Fruit fly (Drosophila melanogaster) whole organism, wandering third instar larva: ENCODE data around the gene Polr2M.
A peak's percentile ranks its signal among the peaks of the same experiment; 100 is the strongest.

ENCODE experiments used
- Abd-B ChIP-seq: fragments of >200 bp; optimal IDR thresholded peaks from 2 replicates; lab custom pipeline; 2017; ENCODE audit warnings: missing biosample characterization, missing genetic modification characterization
- CG32264 ChIP-seq: fragments of 200-800 bp; sonication (Bioruptor generic); optimal IDR thresholded peaks from 2 replicates; lab custom pipeline; 2016; ENCODE audit warnings: missing biosample characterization, missing genetic modification characterization
- CG9705 ChIP-seq: fragments of 200-800 bp; sonication (Bioruptor generic); optimal IDR thresholded peaks from 2 replicates; lab custom pipeline; 2018; ENCODE audit warnings: missing biosample characterization, mild to moderate bottlenecking, missing genetic modification characterization
- CrebA ChIP-seq: fragments of 200-800 bp; sonication (Bioruptor generic); optimal IDR thresholded peaks from 2 replicates; lab custom pipeline; 2016; ENCODE audit warnings: missing biosample characterization, mild to moderate bottlenecking, missing genetic modification characterization, borderline replicate concordance
- Dfd ChIP-seq: fragments of >200 bp; optimal IDR thresholded peaks from 2 replicates; lab custom pipeline; 2017; ENCODE audit warnings: missing biosample characterization, missing genetic modification characterization
- GATAd ChIP-seq: sonication (Bioruptor generic); optimal IDR thresholded peaks from 2 replicates; lab custom pipeline; 2016; ENCODE audit warnings: missing biosample characterization, missing genetic modification characterization
- HLH106 ChIP-seq: fragments of 200-800 bp; optimal IDR thresholded peaks from 3 replicates; lab custom pipeline; 2019; ENCODE audit warnings: missing biosample characterization, mild to moderate bottlenecking, missing genetic modification characterization, moderate library complexity
- Hnf4 ChIP-seq: fragments of 200-800 bp; sonication (Bioruptor generic); optimal IDR thresholded peaks from 2 replicates; lab custom pipeline; 2016; ENCODE audit warnings: missing biosample characterization, mild to moderate bottlenecking, missing genetic modification characterization
- Hr78 ChIP-seq: fragments of >200 bp; optimal IDR thresholded peaks from 2 replicates; lab custom pipeline; 2017; ENCODE audit warnings: missing biosample characterization, missing genetic modification characterization
- Jra ChIP-seq: sonication (Bioruptor generic); optimal IDR thresholded peaks from 2 replicates; lab custom pipeline; 2016; ENCODE audit warnings: missing biosample characterization, missing genetic modification characterization
- Myc ChIP-seq: fragments of >200 bp; optimal IDR thresholded peaks from 2 replicates; lab custom pipeline; 2017
- OdsH ChIP-seq: fragments of 200-800 bp; sonication (Bioruptor generic); optimal IDR thresholded peaks from 2 replicates; lab custom pipeline; 2016; ENCODE audit warnings: missing biosample characterization, mild to moderate bottlenecking, missing genetic modification characterization
- Rel ChIP-seq, 2 experiments: fragments of 200-800 bp; sonication (Bioruptor generic) in 1 of 2; optimal IDR thresholded peaks; 2 replicates in 1 of 2; 3 replicates in 1 of 2; lab custom pipeline; 2016 to 2019; ENCODE audit warnings: mild to moderate bottlenecking in 2 of 2, missing biosample characterization in 2 of 2, missing genetic modification characterization in 2 of 2, moderate library complexity in 1 of 2
- Sp1 ChIP-seq: fragments of 200-800 bp; sonication (Bioruptor generic); optimal IDR thresholded peaks from 3 replicates; lab custom pipeline; 2019; ENCODE audit warnings: missing biosample characterization, mild to moderate bottlenecking, missing genetic modification characterization, moderate library complexity
- Vsx2 ChIP-seq: fragments of 200-300, 225-300 bp; sonication (Bioruptor generic); optimal IDR thresholded peaks from 2 replicates; lab custom pipeline; 2018; ENCODE audit warnings: missing biosample characterization, missing genetic modification characterization; ENCODE audit not compliant: partially characterized antibody
- br ChIP-seq: fragments of 200-800 bp; sonication (Bioruptor generic); optimal IDR thresholded peaks from 2 replicates; lab custom pipeline; 2016; ENCODE audit warnings: missing biosample characterization, missing genetic modification characterization
- brk ChIP-seq: fragments of 200-800 bp; sonication (Bioruptor generic); optimal IDR thresholded peaks from 2 replicates; lab custom pipeline; 2016; ENCODE audit warnings: missing biosample characterization, mild to moderate bottlenecking, missing genetic modification characterization
- dl ChIP-seq, 2 experiments: fragments of 175-275, 200-275 bp in 1 of 2; fragments of 200-275 bp in 1 of 2; sonication (Bioruptor generic); optimal IDR thresholded peaks; lab custom pipeline; 2018; ENCODE audit warnings: mild to moderate bottlenecking in 2 of 2, missing biosample characterization in 2 of 2, missing genetic modification characterization in 2 of 2, moderate library complexity in 2 of 2; ENCODE audit not compliant: partially characterized antibody in 2 of 2, insufficient read depth in 1 of 2
- dsf ChIP-seq: sonication (Bioruptor generic); optimal IDR thresholded peaks from 2 replicates; lab custom pipeline; 2016; ENCODE audit warnings: missing biosample characterization, missing genetic modification characterization, borderline replicate concordance
- ey ChIP-seq: fragments of 200-800 bp; sonication (Bioruptor generic); optimal IDR thresholded peaks from 2 replicates; lab custom pipeline; 2016; ENCODE audit warnings: missing biosample characterization, missing genetic modification characterization
- foxo ChIP-seq, 2 experiments: fragments of 200-800 bp; sonication (Bioruptor generic); optimal IDR thresholded peaks; 2 replicates in 1 of 2; 3 replicates in 1 of 2; lab custom pipeline; 2016 to 2017; ENCODE audit warnings: missing biosample characterization in 2 of 2, missing genetic modification characterization in 2 of 2
- fru ChIP-seq: fragments of 200-800 bp; sonication (Bioruptor generic); optimal IDR thresholded peaks from 3 replicates; lab custom pipeline; 2016; ENCODE audit warnings: missing biosample characterization, mild to moderate bottlenecking, missing genetic modification characterization
- h ChIP-seq: fragments of 200-800 bp; sonication (Bioruptor generic); optimal IDR thresholded peaks from 3 replicates; lab custom pipeline; 2016; ENCODE audit warnings: missing biosample characterization, mild to moderate bottlenecking, missing genetic modification characterization
- jim ChIP-seq: fragments of 175-275, 200-325 bp; sonication (Bioruptor generic); optimal IDR thresholded peaks from 2 replicates; lab custom pipeline; 2016; ENCODE audit warnings: missing biosample characterization, mild to moderate bottlenecking, missing genetic modification characterization
- lola ChIP-seq: fragments of >200 bp; optimal IDR thresholded peaks from 2 replicates; lab custom pipeline; 2017; ENCODE audit warnings: missing biosample characterization, missing genetic modification characterization
- pan ChIP-seq: fragments of >200 bp; optimal IDR thresholded peaks from 2 replicates; lab custom pipeline; 2017
- psq ChIP-seq: fragments of 200-800 bp; sonication (Bioruptor generic); optimal IDR thresholded peaks from 3 replicates; lab custom pipeline; 2017; ENCODE audit warnings: missing biosample characterization, mild to moderate bottlenecking, missing genetic modification characterization, moderate library complexity
- rgr ChIP-seq: fragments of 200-800 bp; sonication (Bioruptor generic); optimal IDR thresholded peaks from 3 replicates; lab custom pipeline; 2016; ENCODE audit warnings: missing biosample characterization, mild to moderate bottlenecking, missing genetic modification characterization
- sv ChIP-seq: fragments of 200-800 bp; sonication (Bioruptor generic); optimal IDR thresholded peaks from 3 replicates; lab custom pipeline; 2016; ENCODE audit warnings: missing biosample characterization, missing genetic modification characterization
- tai ChIP-seq: sonication (Bioruptor generic); optimal IDR thresholded peaks from 2 replicates; lab custom pipeline; 2016; ENCODE audit warnings: missing biosample characterization, missing genetic modification characterization

Gene Polr2M

DNA sequence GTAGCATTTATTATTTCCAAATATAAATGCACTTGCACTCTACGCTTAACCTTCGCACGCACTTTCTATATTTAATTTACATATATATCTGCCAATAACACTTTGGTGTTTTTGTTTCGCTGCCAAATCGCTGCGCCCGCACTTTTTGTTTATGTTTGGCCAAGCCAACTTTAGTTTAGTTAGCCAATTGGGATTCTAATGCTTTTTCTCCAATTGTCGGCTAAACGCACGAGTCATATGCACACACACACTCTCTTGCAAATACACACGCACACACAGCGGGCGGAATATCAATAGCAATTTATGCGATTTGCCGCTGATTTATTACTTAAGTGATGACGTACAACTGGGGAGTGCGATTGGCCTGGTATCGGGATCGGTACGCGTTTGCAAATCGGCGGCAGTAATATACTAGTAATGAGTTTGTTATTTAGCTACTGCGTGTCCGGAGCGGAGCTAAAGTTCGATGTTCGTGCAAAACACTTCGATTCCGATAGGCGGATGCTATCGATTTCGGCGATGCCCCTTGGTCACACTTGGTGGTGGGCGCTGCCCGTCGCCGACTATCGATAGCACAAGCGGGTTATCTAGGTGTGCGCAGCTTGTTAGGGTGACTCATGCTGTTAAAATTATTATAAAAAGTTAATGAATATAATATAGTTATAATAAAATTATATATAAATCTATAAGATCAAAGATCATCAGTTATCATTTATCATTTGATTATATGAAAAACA is 3.0 kb upstream of the Polr2M start, which contains the start of gene vib (continued):
- TF ChIP-seq Hr78 (GFP tag; lab: Kevin White, UChicago) = no peak
- TF ChIP-seq Abd-B = no peak
- TF ChIP-seq Sp1 (GFP tag; lab: Kevin White, UChicago) = peak; percentile 56

DNA sequence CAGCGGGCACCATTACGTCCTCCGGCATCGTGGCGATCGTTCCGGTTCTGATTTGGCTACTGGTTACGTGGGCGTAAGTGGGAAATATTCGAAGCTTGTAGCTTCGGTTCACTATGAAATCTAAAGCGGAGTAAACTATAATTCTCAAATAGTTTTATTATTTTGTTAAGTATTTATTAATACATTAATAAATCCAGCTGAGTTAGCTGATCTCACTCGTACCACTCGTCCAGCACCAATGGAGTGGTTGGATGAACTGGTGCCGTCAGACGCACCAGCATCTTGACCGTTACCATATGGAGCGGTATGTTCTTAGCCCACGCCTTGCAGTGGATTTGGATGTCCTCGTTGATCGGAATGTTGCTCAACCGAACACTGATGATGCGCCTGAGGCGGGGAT is 1.2 kb upstream of the Polr2M start, which contains the start of gene CG11703:
Gene CG11703, minus strand, starts transcription at position 101 of the 400 bp plus-strand sequence.
- TF ChIP-seq Jra = no peak
- no peak for TF ChIP-seq psq (GFP tag; lab: Kevin White, UChicago)
- TF ChIP-seq h (GFP tag; lab: Kevin White, UChicago) = no peak
- no peak for TF ChIP-seq dl (GFP tag; optimal IDR thresholded peaks at IDR 0.05; lab: Kevin White, UChicago; ENCODE audit: insufficient read depth in 1 of 2, partially characterized antibody in 2 of 2)
- TF ChIP-seq CG9705 (GFP tag; lab: Kevin White, UChicago) = no peak
- no peak for TF ChIP-seq Hnf4 (GFP tag; lab: Kevin White, UChicago)
- TF ChIP-seq jim (GFP tag; lab: Kevin White, UChicago) = no peak
- no peak for TF ChIP-seq CrebA
- TF ChIP-seq fru (GFP tag; lab: Kevin White, UChicago) = no peak
- no peak for TF ChIP-seq Rel (GFP tag; optimal IDR thresholded peaks at IDR 0.05; lab: Kevin White, UChicago)
- TF ChIP-seq Rel (tag; optimal IDR thresholded peaks at IDR 0.05; lab: Kevin White, UChicago) = no peak
- TF ChIP-seq rgr = no peak
- TF ChIP-seq ey = no peak
- TF ChIP-seq, all 38 proteins: peak for 0

DNA sequence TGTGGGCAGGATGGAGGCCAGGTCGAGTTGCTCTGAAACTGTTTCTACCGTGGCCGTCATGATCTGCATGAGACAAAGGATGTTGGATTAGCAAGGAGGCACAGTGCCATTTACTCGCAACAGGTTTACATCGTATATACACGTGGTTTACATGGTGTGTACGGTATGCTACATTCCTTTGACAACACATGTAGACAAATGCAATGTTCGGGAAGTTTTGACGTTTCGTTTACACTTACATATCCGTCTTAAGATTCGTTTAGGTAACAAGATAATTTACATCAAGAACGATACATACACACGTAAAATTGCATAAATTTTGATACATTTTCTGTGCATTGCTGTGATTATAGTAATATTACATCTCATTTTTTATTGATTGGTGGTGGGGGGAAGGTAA is 9.7 kb downstream of the Polr2M start:
- TF ChIP-seq Abd-B (no peak), foxo (GFP tag; optimal IDR thresholded peaks at IDR 0.05; lab: Kevin White, UChicago) (no peak), OdsH (GFP tag; lab: Kevin White, UChicago) (no peak), brk (GFP tag; lab: Kevin White, UChicago) (no peak), pan (lab: Kevin White, UChicago) (no peak), GATAd (no peak), dl (GFP tag; optimal IDR thresholded peaks at IDR 0.05; lab: Kevin White, UChicago; ENCODE audit: insufficient read depth in 1 of 2, partially characterized antibody in 2 of 2) (no peak), lola (GFP tag; lab: Kevin White, UChicago) (no peak), Myc (no peak), rgr (no peak), ey (no peak), Jra (no peak), Hnf4 (GFP tag; lab: Kevin White, UChicago) (no peak), Dfd (no peak), CG32264 (GFP tag; lab: Kevin White, UChicago) (no peak), sv (no peak)

DNA sequence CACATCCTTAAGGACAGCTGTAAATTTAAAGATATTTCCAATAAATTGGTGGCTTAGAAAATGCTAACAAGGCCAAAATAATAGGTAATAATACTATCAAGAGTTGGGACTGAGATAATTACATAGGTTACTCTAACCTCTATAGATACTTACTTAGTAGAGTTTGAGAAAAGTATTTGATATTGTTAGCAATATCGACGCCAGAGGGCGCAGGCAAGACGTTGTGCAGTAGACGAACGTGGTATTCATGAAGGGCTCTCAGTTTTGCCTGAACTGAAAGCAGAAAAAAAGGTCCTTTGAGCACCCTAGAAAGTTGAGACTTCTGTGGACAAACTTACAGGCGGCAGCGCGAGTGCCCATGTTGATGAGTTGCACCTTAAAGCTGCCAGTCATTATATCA is 16.1 kb downstream of the Polr2M start:
- TF ChIP-seq CG32264 (GFP tag; lab: Kevin White, UChicago) (no peak), psq (GFP tag; lab: Kevin White, UChicago) (no peak), CG9705 (GFP tag; lab: Kevin White, UChicago) (no peak), jim (GFP tag; lab: Kevin White, UChicago) (no peak), tai (GFP tag; lab: Kevin White, UChicago) (no peak), br (no peak), dsf (GFP tag; lab: Kevin White, UChicago) (no peak), OdsH (GFP tag; lab: Kevin White, UChicago) (no peak), HLH106 (tag; lab: Kevin White, UChicago) (no peak), Vsx2 (GFP tag; lab: Kevin White, UChicago) (no peak), lola (GFP tag; lab: Kevin White, UChicago) (no peak), ey (no peak), h (GFP tag; lab: Kevin White, UChicago) (no peak), dl (GFP tag; optimal IDR thresholded peaks at IDR 0.05; lab: Kevin White, UChicago; ENCODE audit: insufficient read depth in 1 of 2, partially characterized antibody in 2 of 2) (no peak), sv (no peak)

DNA sequence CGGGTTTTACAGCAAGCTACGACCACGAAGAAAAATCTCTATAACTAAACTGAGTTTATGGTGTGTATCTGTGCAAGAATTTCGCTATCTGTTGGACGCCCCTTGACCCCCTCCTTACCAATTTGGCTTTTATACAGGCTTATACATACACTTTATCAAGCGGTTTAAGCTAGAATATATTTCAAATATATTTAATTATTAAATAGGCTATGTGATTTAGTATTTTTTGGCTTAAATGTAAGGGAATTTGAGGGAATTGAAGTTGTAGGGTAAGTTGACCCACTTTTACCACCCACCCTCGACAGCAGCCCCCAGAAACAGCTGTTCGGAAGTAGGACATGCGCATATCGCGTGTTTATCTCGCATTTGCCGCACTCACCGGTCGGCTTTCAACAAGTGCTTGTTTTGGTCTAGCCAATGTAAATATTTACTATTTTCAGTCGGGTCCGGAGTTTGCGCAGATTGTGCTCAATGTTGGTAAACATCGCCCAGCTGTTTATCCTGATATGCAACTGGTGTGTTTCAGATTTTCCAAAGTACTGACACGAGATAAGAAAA is 16.9 kb downstream of the Polr2M start, which contains the start of gene unc79:
Gene unc79, minus strand, starts transcription at position 51 of the 558 bp plus-strand sequence.
- TF ChIP-seq dl (GFP tag; optimal IDR thresholded peaks at IDR 0.05; lab: Kevin White, UChicago; ENCODE audit: insufficient read depth in 1 of 2, partially characterized antibody in 2 of 2) = no peak
- TF ChIP-seq Jra = no peak
